Worm (Caenorhabditis elegans) whole organism, L4/young adult: ENCODE measurements around the gene atf-6.

ENCODE experiments used
- W03F9.2 ChIP-seq: fragments of 150-350 bp; optimal IDR thresholded peaks from 2 replicates; lab custom pipeline; 2014; ENCODE audit warnings: missing biosample characterization, missing genetic modification characterization
- dao-5 ChIP-seq: sonication (generic microtip); optimal IDR thresholded peaks from 2 replicates; lab custom pipeline; 2016; ENCODE audit warnings: missing genotype, missing genetic modification characterization, moderate library complexity, missing compliant biosample characterization
- him-1 ChIP-seq: sonication (generic microtip); optimal IDR thresholded peaks from 2 replicates; lab custom pipeline; 2016; ENCODE audit warnings: missing genotype, missing genetic modification reagents, missing genetic modification characterization, missing compliant biosample characterization

Gene atf-6

ce11 chrX:12480447-12480998 lies at the start of gene atf-6:
Gene atf-6, plus strand, starts transcription at chrX:12480948.
- no peak for TF ChIP-seq W03F9.2
- TF ChIP-seq him-1 (tag; lab: Kevin White, UChicago): peak; percentile 57
- TF ChIP-seq dao-5: peak; percentile 24

- TF ChIP-seq him-1 (tag; lab: Kevin White, UChicago) (no peak), W03F9.2 (no peak), dao-5 (no peak)
Observed at ce11 chrX:12434086-12434485, 46.7 kb upstream of the atf-6 start, which contains the start of gene tsct-1. Gene tsct-1, plus strand, starts transcription at chrX:12434097.

- TF ChIP-seq him-1 (tag; lab: Kevin White, UChicago) (no peak), W03F9.2 (no peak), dao-5 (no peak)
Observed at ce11 chrX:12435246-12435645, 45.5 kb upstream of the atf-6 start.

ce11 chrX:12436486-12436885 lies 44.3 kb upstream of the atf-6 start:
- no peak for TF ChIP-seq W03F9.2
- no peak for TF ChIP-seq him-1 (tag; lab: Kevin White, UChicago)
- TF ChIP-seq dao-5: no peak

ce11 chrX:12438266-12438665 lies 42.5 kb upstream of the atf-6 start:
- TF ChIP-seq dao-5 (no peak), W03F9.2 (no peak), him-1 (tag; lab: Kevin White, UChicago) (no peak)

ce11 chrX:12439998-12440722 lies 40.6 kb upstream of the atf-6 start:
- no peak for TF ChIP-seq dao-5
- no peak for TF ChIP-seq him-1 (tag; lab: Kevin White, UChicago)
- no peak for TF ChIP-seq W03F9.2

- TF ChIP-seq him-1 (tag; lab: Kevin White, UChicago) (no peak), W03F9.2 (no peak), dao-5 (no peak)
Observed at ce11 chrX:12444423-12444822, 36.3 kb upstream of the atf-6 start.

- TF ChIP-seq dao-5 (no peak), him-1 (tag; lab: Kevin White, UChicago) (no peak), W03F9.2 (no peak)
Observed at ce11 chrX:12446572-12446971, 34.2 kb upstream of the atf-6 start.

ce11 chrX:12449262-12449942 lies 31.3 kb upstream of the atf-6 start, which contains the start of gene T18D3.6:
Gene T18D3.6, plus strand, starts transcription at chrX:12449892.
- no peak for TF ChIP-seq dao-5

- no peak for TF ChIP-seq W03F9.2
- no peak for TF ChIP-seq him-1 (tag; lab: Kevin White, UChicago)
- no peak for TF ChIP-seq dao-5
Observed at ce11 chrX:12451258-12451657, 29.5 kb upstream of the atf-6 start.

ce11 chrX:12452143-12452570 lies 28.6 kb upstream of the atf-6 start:
- no peak for TF ChIP-seq dao-5
- peak; percentile 87 for TF ChIP-seq him-1 (tag; lab: Kevin White, UChicago)

ce11 chrX:12454290-12454795 lies 26.4 kb upstream of the atf-6 start, which contains the start of the genes T18D3.9 and T18D3.1:
Gene T18D3.9, minus strand, starts transcription at chrX:12454457.
Gene T18D3.1, plus strand, starts transcription at chrX:12454745.
- no peak for TF ChIP-seq W03F9.2
- no peak for TF ChIP-seq him-1 (tag; lab: Kevin White, UChicago)
- TF ChIP-seq dao-5: no peak

- TF ChIP-seq him-1 (tag; lab: Kevin White, UChicago): no peak
- TF ChIP-seq dao-5: peak; percentile 83
- peak; percentile 57 for TF ChIP-seq W03F9.2
Observed at ce11 chrX:12458021-12458420, 22.7 kb upstream of the atf-6 start.

ce11 chrX:12461557-12461956 lies 19.2 kb upstream of the atf-6 start, which contains the start of gene odr-7:
Gene odr-7, minus strand, starts transcription at chrX:12461657.
- no peak for TF ChIP-seq him-1 (tag; lab: Kevin White, UChicago)
- no peak for TF ChIP-seq dao-5
- TF ChIP-seq W03F9.2: no peak

ce11 chrX:12463504-12463903 lies 17.2 kb upstream of the atf-6 start, which contains the start of gene T18D3.5:
Gene T18D3.5, plus strand, starts transcription at chrX:12463804.
- no peak for TF ChIP-seq dao-5
- TF ChIP-seq him-1 (tag; lab: Kevin White, UChicago): no peak
- no peak for TF ChIP-seq W03F9.2
